Worm (Caenorhabditis elegans) whole organism, mixed stage, embryonic: ENCODE data around the gene rack-1.

ENCODE experiments used
- M03D4.4 ChIP-seq: sonication (generic microtip); optimal IDR thresholded peaks from 2 replicates; lab custom pipeline; 2017; ENCODE audit warnings: mild to moderate bottlenecking, missing genetic modification characterization, missing compliant biosample characterization
- bed-3 ChIP-seq: fragments of 200-800 bp; sonication (Bioruptor generic); optimal IDR thresholded peaks from 3 replicates; lab custom pipeline; 2018; ENCODE audit warnings: mild to moderate bottlenecking, missing genetic modification characterization, moderate library complexity, missing compliant biosample characterization
- blmp-1 ChIP-seq: fragments of 150-350 bp; optimal IDR thresholded peaks from 2 replicates; lab custom pipeline; 2014; ENCODE audit warnings: missing biosample characterization, missing genetic modification characterization
- ceh-39 ChIP-seq: fragments of 150-350 bp; optimal IDR thresholded peaks from 2 replicates; lab custom pipeline; 2014; ENCODE audit warnings: missing biosample characterization, missing genetic modification characterization
- ceh-43 ChIP-seq: fragments of 200-800 bp; sonication (Bioruptor generic); optimal IDR thresholded peaks from 2 replicates; lab custom pipeline; 2018; ENCODE audit warnings: mild to moderate bottlenecking, missing genetic modification characterization, moderate library complexity, missing compliant biosample characterization
- ceh-83 ChIP-seq: fragments of 200-800 bp; sonication (Bioruptor generic); optimal IDR thresholded peaks from 2 replicates; lab custom pipeline; 2018; ENCODE audit warnings: mild to moderate bottlenecking, missing genetic modification characterization, missing compliant biosample characterization
- ces-1 ChIP-seq: fragments of 150-350 bp; optimal IDR thresholded peaks from 2 replicates; lab custom pipeline; 2014; ENCODE audit warnings: missing biosample characterization, missing genetic modification reagents, missing genetic modification characterization
- cnd-1 ChIP-seq: fragments of 200-800 bp; sonication (Bioruptor generic); optimal IDR thresholded peaks from 2 replicates; lab custom pipeline; 2018; ENCODE audit warnings: mild to moderate bottlenecking, missing genetic modification characterization, missing compliant biosample characterization
- drap-1 ChIP-seq: fragments of 200-800 bp; sonication (Bioruptor generic); optimal IDR thresholded peaks from 3 replicates; lab custom pipeline; 2018; ENCODE audit warnings: mild to moderate bottlenecking, missing genetic modification characterization, missing compliant biosample characterization
- elt-1 ChIP-seq: sonication (generic microtip); optimal IDR thresholded peaks from 2 replicates; lab custom pipeline; 2017; ENCODE audit warnings: missing genetic modification characterization, mild to moderate bottlenecking, missing compliant biosample characterization, antibody characterized with exemption, moderate library complexity, borderline replicate concordance; ENCODE audit not compliant: insufficient read depth
- elt-3 ChIP-seq: fragments of 150-350 bp; optimal IDR thresholded peaks from 2 replicates; lab custom pipeline; 2014; ENCODE audit warnings: missing biosample characterization, missing genetic modification characterization
- flh-1 ChIP-seq: fragments of 200-800 bp; sonication (Bioruptor generic); optimal IDR thresholded peaks from 2 replicates; lab custom pipeline; 2018; ENCODE audit warnings: mild to moderate bottlenecking, missing genetic modification characterization, moderate library complexity, missing compliant biosample characterization
- ham-2 ChIP-seq: fragments of 200-800 bp; sonication (Bioruptor generic); optimal IDR thresholded peaks from 2 replicates; lab custom pipeline; 2018; ENCODE audit warnings: mild to moderate bottlenecking, missing genetic modification characterization, missing compliant biosample characterization
- hlh-1 ChIP-seq: fragments of 150-350 bp; optimal IDR thresholded peaks from 2 replicates; lab custom pipeline; 2014; ENCODE audit warnings: missing biosample characterization, missing genetic modification reagents, missing genetic modification characterization
- lin-13 ChIP-seq: fragments of 150-350 bp; optimal IDR thresholded peaks from 2 replicates; lab custom pipeline; 2014; ENCODE audit warnings: missing biosample characterization, missing genetic modification characterization
- lin-32 ChIP-seq: fragments of 200-800 bp; sonication (Bioruptor generic); optimal IDR thresholded peaks from 2 replicates; lab custom pipeline; 2018; ENCODE audit warnings: mild to moderate bottlenecking, missing genetic modification characterization, missing compliant biosample characterization
- lsy-2 ChIP-seq: fragments of 150-350 bp; optimal IDR thresholded peaks from 2 replicates; lab custom pipeline; 2014; ENCODE audit warnings: missing biosample characterization, missing genetic modification characterization
- mab-5 ChIP-seq: fragments of 150-350 bp; optimal IDR thresholded peaks from 2 replicates; lab custom pipeline; 2014; ENCODE audit warnings: missing biosample characterization, missing genetic modification characterization
- mep-1 ChIP-seq: fragments of 150-350 bp; optimal IDR thresholded peaks from 2 replicates; lab custom pipeline; 2017; ENCODE audit warnings: missing biosample characterization, missing genetic modification reagents, missing genetic modification characterization, inconsistent platforms
- mls-2 ChIP-seq: sonication (generic microtip); optimal IDR thresholded peaks from 2 replicates; lab custom pipeline; 2016; ENCODE audit warnings: mild to moderate bottlenecking, missing genetic modification characterization, moderate library complexity, missing compliant biosample characterization
- nhr-2 ChIP-seq: fragments of 150-350 bp; optimal IDR thresholded peaks from 2 replicates; lab custom pipeline; 2014; ENCODE audit warnings: missing biosample characterization, missing genetic modification characterization
- nhr-237 ChIP-seq: fragments of 150-350 bp; optimal IDR thresholded peaks from 2 replicates; lab custom pipeline; 2014; ENCODE audit warnings: missing biosample characterization, missing genetic modification characterization
- pha-4 ChIP-seq: fragments of 150-350 bp; optimal IDR thresholded peaks from 2 replicates; lab custom pipeline; 2018; ENCODE audit warnings: missing biosample characterization, missing genetic modification reagents, missing genetic modification characterization
- sem-2 ChIP-seq: fragments of 200-800 bp; sonication (Bioruptor generic); optimal IDR thresholded peaks from 2 replicates; lab custom pipeline; 2018; ENCODE audit warnings: mild to moderate bottlenecking, missing genetic modification characterization, missing compliant biosample characterization
- snpc-4 ChIP-seq: fragments of 150-350 bp; optimal IDR thresholded peaks from 2 replicates; lab custom pipeline; 2014; ENCODE audit warnings: missing biosample characterization, missing genetic modification characterization
- unc-120 ChIP-seq: sonication (generic microtip); optimal IDR thresholded peaks from 2 replicates; lab custom pipeline; 2017; ENCODE audit warnings: missing genetic modification characterization, missing compliant biosample characterization; ENCODE audit not compliant: poor library complexity, severe bottlenecking
- unc-39 ChIP-seq: fragments of 150-350 bp; optimal IDR thresholded peaks from 2 replicates; lab custom pipeline; 2014; ENCODE audit warnings: missing biosample characterization, missing genetic modification characterization
- unc-62 ChIP-seq: fragments of 150-350 bp; optimal IDR thresholded peaks from 2 replicates; lab custom pipeline; 2014; ENCODE audit warnings: missing biosample characterization, missing genetic modification reagents, missing genetic modification characterization
- zip-8 ChIP-seq: fragments of 150-350 bp; optimal IDR thresholded peaks from 2 replicates; lab custom pipeline; 2014; ENCODE audit warnings: missing biosample characterization, missing genetic modification characterization
- ztf-11 ChIP-seq: fragments of 150-350 bp; optimal IDR thresholded peaks from 2 replicates; lab custom pipeline; 2014; ENCODE audit warnings: missing biosample characterization, missing genetic modification characterization

The rack-1 gene

ce11 chrIV:10176252-10176730 is at the start of gene rack-1:
Gene rack-1 (plus strand): TSS chrIV:10176680.
- TF ChIP-seq elt-3 (no peak), pha-4 (tag; lab: Kevin White, UChicago) (peak; percentile 48), mep-1 (peak; percentile 64), ceh-39 (peak; percentile 27), nhr-237 (tag; lab: Kevin White, UChicago) (peak; percentile 33), cnd-1 (tag; lab: Kevin White, UChicago) (no peak), bed-3 (no peak), hlh-1 (tag; lab: Kevin White, UChicago) (no peak), unc-62 (GFP tag; lab: Kevin White, UChicago) (peak; percentile 4), flh-1 (GFP tag; lab: Kevin White, UChicago) (no peak), M03D4.4 (tag; lab: Kevin White, UChicago) (no peak), lsy-2 (tag; lab: Kevin White, UChicago) (peak; percentile 59), ces-1 (peak; percentile 83), ceh-43 (GFP tag; lab: Kevin White, UChicago) (no peak)

ce11 chrIV:10128446-10128845 is 48.0 kb upstream of the rack-1 start:
- no peak for TF ChIP-seq elt-3
- no peak for TF ChIP-seq snpc-4
- no peak for TF ChIP-seq drap-1 (GFP tag; lab: Kevin White, UChicago)
- no peak for TF ChIP-seq nhr-237 (tag; lab: Kevin White, UChicago)
- no peak for TF ChIP-seq zip-8 (tag; lab: Kevin White, UChicago)
- no peak for TF ChIP-seq mep-1

- TF ChIP-seq mep-1 (peak; percentile 74), zip-8 (tag; lab: Kevin White, UChicago) (no peak), nhr-237 (tag; lab: Kevin White, UChicago) (peak; percentile 39), M03D4.4 (tag; lab: Kevin White, UChicago) (peak; percentile 23), mls-2 (tag; lab: Kevin White, UChicago) (no peak), blmp-1 (tag; lab: Kevin White, UChicago) (no peak), unc-62 (GFP tag; lab: Kevin White, UChicago) (no peak), hlh-1 (tag; lab: Kevin White, UChicago) (peak; percentile 6), lin-13 (tag; lab: Kevin White, UChicago) (peak; percentile 57), pha-4 (tag; lab: Kevin White, UChicago) (peak; percentile 47), ceh-39 (peak; percentile 52), unc-120 (tag; lab: Kevin White, UChicago) (peak; percentile 74), lsy-2 (tag; lab: Kevin White, UChicago) (peak; percentile 73)
These were observed 47.5 kb upstream of the rack-1 start, which contains the start of the genes gtbp-1 and K08F4.3 for ce11 chrIV:10128906-10129386. Gene gtbp-1 (minus strand): TSS chrIV:10128956. Gene K08F4.3 (plus strand): TSS chrIV:10129257.

ce11 chrIV:10129957-10130356 is 46.5 kb upstream of the rack-1 start, which contains the start of gene glt-3:
Gene glt-3 (plus strand): TSS chrIV:10130257.
- TF ChIP-seq mab-5 (no peak), unc-39 (tag; lab: Kevin White, UChicago) (no peak), ceh-83 (GFP tag; lab: Kevin White, UChicago) (no peak), drap-1 (GFP tag; lab: Kevin White, UChicago) (no peak), nhr-237 (tag; lab: Kevin White, UChicago) (no peak)

- TF ChIP-seq elt-3 (no peak), pha-4 (tag; lab: Kevin White, UChicago) (no peak), lin-13 (tag; lab: Kevin White, UChicago) (no peak), sem-2 (GFP tag; lab: Kevin White, UChicago) (no peak), hlh-1 (tag; lab: Kevin White, UChicago) (no peak), flh-1 (GFP tag; lab: Kevin White, UChicago) (no peak), lin-32 (GFP tag; lab: Kevin White, UChicago) (no peak), blmp-1 (tag; lab: Kevin White, UChicago) (no peak), nhr-2 (tag; lab: Kevin White, UChicago) (no peak), M03D4.4 (tag; lab: Kevin White, UChicago) (no peak)
These were observed 40.7 kb upstream of the rack-1 start, which contains the start of gene K08F4.5 for ce11 chrIV:10135817-10136216. Gene K08F4.5 (minus strand): TSS chrIV:10135917.

ce11 chrIV:10137804-10138203 is 38.7 kb upstream of the rack-1 start, which contains the start of gene K08F4.12:
Gene K08F4.12 (plus strand): TSS chrIV:10138104.
- TF ChIP-seq ham-2 (GFP tag; lab: Kevin White, UChicago), result no peak
- no peak for TF ChIP-seq zip-8 (tag; lab: Kevin White, UChicago)
- no peak for TF ChIP-seq lin-13 (tag; lab: Kevin White, UChicago)
- TF ChIP-seq hlh-1 (tag; lab: Kevin White, UChicago), result no peak
- TF ChIP-seq M03D4.4 (tag; lab: Kevin White, UChicago), result no peak
- no peak for TF ChIP-seq snpc-4
- TF ChIP-seq blmp-1 (tag; lab: Kevin White, UChicago), result no peak
- no peak for TF ChIP-seq nhr-237 (tag; lab: Kevin White, UChicago)
- TF ChIP-seq ztf-11 (tag; lab: Kevin White, UChicago), result no peak
- no peak for TF ChIP-seq lin-32 (GFP tag; lab: Kevin White, UChicago)
- no peak for TF ChIP-seq unc-120 (tag; lab: Kevin White, UChicago)
- no peak for TF ChIP-seq elt-1 (tag; lab: Kevin White, UChicago)
- TF ChIP-seq, all 35 proteins: peak for 0
